Fruit fly (Drosophila melanogaster) whole organism, embryonic: ENCODE data around the gene CG15145.

Experiments
- Atf6 ChIP-seq: fragments of 200-800 bp; sonication (Bioruptor generic); IDR thresholded peaks from 2 replicates; pipeline ENCODE4 v1.3.6; 2022; ENCODE audit warnings: missing biosample characterization, missing genetic modification characterization
- CG10274 ChIP-seq: fragments of 200-800 bp; sonication (Bioruptor generic); optimal IDR thresholded peaks from 3 replicates; lab custom pipeline; 2017; ENCODE audit warnings: missing biosample characterization, mild to moderate bottlenecking, missing genetic modification characterization
- CG11456 ChIP-seq: fragments of 200-800 bp; sonication (Bioruptor generic); IDR thresholded peaks from 3 replicates; pipeline ENCODE4 v1.3.6; 2022; ENCODE audit warnings: missing biosample characterization, missing genetic modification characterization
- CG12071 ChIP-seq: fragments of 200-800 bp; sonication (Bioruptor generic); optimal IDR thresholded peaks from 3 replicates; lab custom pipeline; 2018; ENCODE audit warnings: missing biosample characterization, mild to moderate bottlenecking, missing genetic modification characterization
- CG12104 ChIP-seq: fragments of 200-800 bp; sonication (Bioruptor generic); optimal IDR thresholded peaks from 3 replicates; lab custom pipeline; 2016; ENCODE audit warnings: missing biosample characterization, missing genetic modification characterization
- CG12942 ChIP-seq: fragments of 200-800 bp; sonication (Bioruptor generic); optimal IDR thresholded peaks from 3 replicates; lab custom pipeline; 2016; ENCODE audit warnings: missing biosample characterization, missing genetic modification characterization
- CG15011 ChIP-seq: fragments of 200-800 bp; sonication (Bioruptor generic); optimal IDR thresholded peaks from 3 replicates; lab custom pipeline; 2018; ENCODE audit warnings: missing biosample characterization, mild to moderate bottlenecking, missing genetic modification characterization
- CG15479 ChIP-seq: fragments of 200-800 bp; sonication (Bioruptor generic); optimal IDR thresholded peaks from 3 replicates; lab custom pipeline; 2019; ENCODE audit warnings: missing biosample characterization, mild to moderate bottlenecking, missing genetic modification characterization, moderate library complexity
- CG15514 ChIP-seq: fragments of 200-800 bp; sonication (Bioruptor generic); optimal IDR thresholded peaks from 3 replicates; lab custom pipeline; 2017; ENCODE audit warnings: missing biosample characterization, missing genetic modification characterization, mild to moderate bottlenecking, moderate library complexity, missing genetic modification reagents
- CG16815 ChIP-seq: fragments of 200-800 bp; sonication (Bioruptor generic); optimal IDR thresholded peaks from 3 replicates; lab custom pipeline; 2017; ENCODE audit warnings: missing biosample characterization, mild to moderate bottlenecking, missing genetic modification characterization
- CG17186 ChIP-seq: fragments of 200-800 bp; sonication (Bioruptor generic); optimal IDR thresholded peaks from 3 replicates; lab custom pipeline; 2017; ENCODE audit warnings: missing biosample characterization, missing genetic modification reagents, missing genetic modification characterization
- CG17612 ChIP-seq: fragments of 200-800 bp; sonication (Bioruptor generic); IDR thresholded peaks from 2 replicates; pipeline ENCODE4 v1.3.6; 2022; ENCODE audit warnings: missing biosample characterization, missing genetic modification characterization
- CG1792 ChIP-seq: fragments of 200-800 bp; sonication (Bioruptor generic); optimal IDR thresholded peaks from 2 replicates; lab custom pipeline; 2016; ENCODE audit warnings: missing biosample characterization, missing genetic modification characterization
- CG2875 ChIP-seq: fragments of 200-800 bp; sonication (Bioruptor generic); optimal IDR thresholded peaks from 2 replicates; lab custom pipeline; 2017; ENCODE audit warnings: missing biosample characterization, mild to moderate bottlenecking, missing genetic modification characterization, missing genetic modification reagents
- CG2889 ChIP-seq: fragments of 200-800 bp; sonication (Bioruptor generic); IDR thresholded peaks from 3 replicates; pipeline ENCODE4 v1.3.6; 2022; ENCODE audit warnings: missing biosample characterization, missing genetic modification characterization
- CG30403 ChIP-seq: fragments of 200-800 bp; sonication (Bioruptor generic); optimal IDR thresholded peaks from 3 replicates; lab custom pipeline; 2016; ENCODE audit warnings: missing biosample characterization, missing genetic modification characterization
- CG30431 ChIP-seq: fragments of 200-800 bp; sonication (Bioruptor generic); optimal IDR thresholded peaks from 2 replicates; lab custom pipeline; 2017; ENCODE audit warnings: missing biosample characterization, missing genetic modification characterization
- CG31365 ChIP-seq: fragments of 200-800 bp; sonication (Bioruptor generic); optimal IDR thresholded peaks from 2 replicates; lab custom pipeline; 2018; ENCODE audit warnings: missing biosample characterization, mild to moderate bottlenecking, missing genetic modification characterization
- CG3838 ChIP-seq: fragments of 200-800 bp; sonication (Bioruptor generic); optimal IDR thresholded peaks from 3 replicates; lab custom pipeline; 2016; ENCODE audit warnings: missing biosample characterization, missing genetic modification characterization
- CG4424 ChIP-seq: fragments of 200-800 bp; sonication (Bioruptor generic); optimal IDR thresholded peaks from 3 replicates; lab custom pipeline; 2016; ENCODE audit warnings: missing biosample characterization, missing genetic modification characterization
- CG6254 ChIP-seq: fragments of 200-800 bp; sonication (Bioruptor generic); optimal IDR thresholded peaks from 3 replicates; lab custom pipeline; 2017; ENCODE audit warnings: mild to moderate bottlenecking, missing biosample characterization, missing genetic modification reagents, missing genetic modification characterization
- CG6683 ChIP-seq: fragments of 200-800 bp; sonication (Bioruptor generic); optimal IDR thresholded peaks from 2 replicates; lab custom pipeline; 2017; ENCODE audit warnings: missing biosample characterization, mild to moderate bottlenecking, missing genetic modification characterization, missing genetic modification reagents
- CG6813 ChIP-seq: fragments of 200-800 bp; sonication (Bioruptor generic); optimal IDR thresholded peaks from 2 replicates; lab custom pipeline; 2017; ENCODE audit warnings: missing biosample characterization, missing genetic modification characterization, mild to moderate bottlenecking, moderate library complexity, missing genetic modification reagents
- CG8924 ChIP-seq: fragments of 200-800 bp; optimal IDR thresholded peaks from 3 replicates; lab custom pipeline; 2019; ENCODE audit warnings: missing biosample characterization, mild to moderate bottlenecking, missing genetic modification characterization, moderate library complexity
- CG9609 ChIP-seq: fragments of 200-800 bp; sonication (Bioruptor generic); optimal IDR thresholded peaks from 3 replicates; lab custom pipeline; 2016; ENCODE audit warnings: missing biosample characterization, missing genetic modification characterization
- CG9727 ChIP-seq: fragments of 200-800 bp; sonication (Bioruptor generic); optimal IDR thresholded peaks from 3 replicates; lab custom pipeline; 2017; ENCODE audit warnings: missing biosample characterization, mild to moderate bottlenecking, missing genetic modification characterization
- CG9876 ChIP-seq: fragments of 200-800 bp; sonication (Bioruptor generic); optimal IDR thresholded peaks from 2 replicates; lab custom pipeline; 2016; ENCODE audit warnings: missing biosample characterization, missing genetic modification characterization
- Chrac-16 ChIP-seq: fragments of 200-800 bp; sonication (Bioruptor generic); optimal IDR thresholded peaks from 3 replicates; lab custom pipeline; 2016; ENCODE audit warnings: missing biosample characterization, missing genetic modification characterization
- CkIIα-i1 ChIP-seq: fragments of 200-800 bp; sonication (Bioruptor generic); IDR thresholded peaks from 2 replicates; pipeline ENCODE4 v1.3.6; 2022; ENCODE audit warnings: missing biosample characterization, missing genetic modification characterization
- D19B ChIP-seq: fragments of 200-800 bp; sonication (Bioruptor generic); optimal IDR thresholded peaks from 2 replicates; lab custom pipeline; 2017; ENCODE audit warnings: missing biosample characterization, mild to moderate bottlenecking, missing genetic modification characterization
- Dfd ChIP-seq, 2 experiments: fragments of >200 bp; optimal IDR thresholded peaks; 2 replicates each; lab custom pipeline; 2017; ENCODE audit warnings: missing biosample characterization in 2 of 2, missing genetic modification characterization in 2 of 2
- Doc2 ChIP-seq: fragments of 200-800 bp; sonication (Bioruptor generic); IDR thresholded peaks from 2 replicates; pipeline ENCODE4 v1.3.6; 2022; ENCODE audit warnings: missing biosample characterization, missing genetic modification characterization
- HLH3B ChIP-seq: fragments of 200-800 bp; sonication (Bioruptor generic); IDR thresholded peaks from 2 replicates; pipeline ENCODE4 v1.3.6; 2022; ENCODE audit warnings: missing biosample characterization, missing genetic modification characterization
- Lim3 ChIP-seq: fragments of 200-800 bp; sonication (Bioruptor generic); IDR thresholded peaks from 2 replicates; pipeline ENCODE4 v1.3.6; 2022; ENCODE audit warnings: missing biosample characterization, missing genetic modification characterization
- Sry-β ChIP-seq: fragments of 200-800 bp; sonication (Bioruptor generic); optimal IDR thresholded peaks from 2 replicates; lab custom pipeline; 2018; ENCODE audit warnings: missing biosample characterization, mild to moderate bottlenecking, missing genetic modification characterization, moderate library complexity
- Xrp1 ChIP-seq: fragments of 200-800 bp; sonication (Bioruptor generic); IDR thresholded peaks from 2 replicates; pipeline ENCODE4 v1.3.6; 2022; ENCODE audit warnings: missing biosample characterization, missing genetic modification characterization
- btn ChIP-seq: fragments of 200-800 bp; sonication (Bioruptor generic); optimal IDR thresholded peaks from 2 replicates; lab custom pipeline; 2016; ENCODE audit warnings: missing biosample characterization, missing genetic modification characterization
- exex ChIP-seq: fragments of 200-800 bp; sonication (Bioruptor generic); optimal IDR thresholded peaks from 4 replicates; lab custom pipeline; 2018; ENCODE audit warnings: missing biosample characterization, mild to moderate bottlenecking, missing genetic modification characterization, moderate library complexity
- fu2 ChIP-seq: fragments of 200-800 bp; sonication (Bioruptor generic); optimal IDR thresholded peaks from 2 replicates; lab custom pipeline; 2016; ENCODE audit warnings: missing biosample characterization, missing genetic modification characterization
- hth ChIP-seq: fragments of >200 bp; optimal IDR thresholded peaks from 2 replicates; lab custom pipeline; 2017; ENCODE audit warnings: inconsistent platforms
- jigr1 ChIP-seq: fragments of 200-800 bp; sonication (Bioruptor generic); IDR thresholded peaks from 3 replicates; pipeline ENCODE4 v1.3.6; 2022; ENCODE audit warnings: missing biosample characterization, missing genetic modification characterization
- ken ChIP-seq: fragments of 200-800 bp; sonication (Bioruptor generic); IDR thresholded peaks from 3 replicates; pipeline ENCODE4 v1.3.6; 2022; ENCODE audit warnings: missing biosample characterization, missing genetic modification characterization
- mld ChIP-seq: fragments of 200-800 bp; sonication (Bioruptor generic); IDR thresholded peaks from 3 replicates; pipeline ENCODE4 v1.3.6; 2022; ENCODE audit warnings: missing biosample characterization, missing genetic modification characterization; ENCODE audit not compliant: partially characterized antibody
- peb ChIP-seq: fragments of 200-800 bp; sonication (Bioruptor generic); IDR thresholded peaks from 2 replicates; pipeline ENCODE4 v1.3.6; 2022; ENCODE audit warnings: missing biosample characterization, missing genetic modification characterization
- ranshi ChIP-seq: fragments of 200-800 bp; sonication (Bioruptor generic); IDR thresholded peaks from 2 replicates; pipeline ENCODE4 v1.3.6; 2022; ENCODE audit warnings: missing biosample characterization, missing genetic modification characterization
- ssp ChIP-seq: fragments of 200-800 bp; sonication (Bioruptor generic); IDR thresholded peaks from 2 replicates; pipeline ENCODE4 v1.3.6; 2022; ENCODE audit warnings: missing biosample characterization, missing genetic modification characterization
- tx ChIP-seq: fragments of 200-800 bp; sonication (Bioruptor generic); optimal IDR thresholded peaks from 2 replicates; lab custom pipeline; 2016; ENCODE audit warnings: missing biosample characterization, missing genetic modification characterization
- unpg ChIP-seq: fragments of 200-800 bp; sonication (Bioruptor generic); optimal IDR thresholded peaks from 3 replicates; lab custom pipeline; 2018; ENCODE audit warnings: missing biosample characterization, mild to moderate bottlenecking, missing genetic modification characterization, moderate library complexity
- vfl ChIP-seq: fragments of 200-800 bp; sonication (Bioruptor generic); optimal IDR thresholded peaks from 2 replicates; lab custom pipeline; 2016; ENCODE audit warnings: missing biosample characterization, missing genetic modification characterization
- yki ChIP-seq: fragments of >200 bp; optimal IDR thresholded peaks from 3 replicates; lab custom pipeline; 2018

The CG15145 gene

DNA sequence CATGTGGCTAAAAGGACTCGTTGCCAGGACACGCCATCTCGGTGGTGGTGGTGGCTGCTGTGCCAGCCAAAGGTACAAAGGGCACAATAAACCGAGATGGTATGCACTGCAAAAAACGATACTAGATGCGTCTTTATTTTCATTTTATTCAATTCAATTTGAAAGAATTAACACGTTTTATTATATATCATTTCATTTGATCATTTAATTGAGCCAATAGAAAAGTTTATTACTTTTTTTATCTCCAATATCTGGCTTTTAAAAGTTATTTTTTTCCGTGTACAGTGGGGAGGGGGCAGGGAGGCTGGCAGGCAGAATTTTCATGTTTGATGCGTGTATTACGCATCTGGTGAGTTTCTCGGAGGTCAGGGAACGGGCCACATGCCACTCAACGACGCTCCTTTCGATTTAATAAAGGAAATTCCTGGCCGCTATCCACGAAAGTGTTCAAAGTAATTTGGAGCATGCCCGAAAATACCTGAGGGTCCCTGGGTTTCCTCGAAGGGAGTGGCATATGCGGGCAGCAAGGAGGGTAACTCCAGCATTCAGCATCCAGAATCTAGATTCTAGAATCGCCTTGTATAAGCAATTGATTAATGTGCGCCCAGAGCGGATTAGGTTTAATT is 17.8 kb downstream of the CG15145 start (continued):
- peak; percentile 64 for TF ChIP-seq CG30431 (GFP tag; lab: Kevin White, UChicago)
- TF ChIP-seq CG2889 (GFP tag; lab: Robert Waterston, UW): peak; percentile 63; the same call in 1 of the 3 replicates
- peak; percentile 18 for TF ChIP-seq CG17186 (GFP tag; lab: Kevin White, UChicago)
- peak; percentile 32 for TF ChIP-seq tx (GFP tag; lab: Kevin White, UChicago)
- TF ChIP-seq CG12942: peak; percentile 75
- peak; percentile 66 for TF ChIP-seq CG3838 (GFP tag; lab: Kevin White, UChicago)
- peak; percentile 76 for TF ChIP-seq CG9609 (GFP tag; lab: Kevin White, UChicago)
- peak; percentile 47 for TF ChIP-seq btn (GFP tag; lab: Kevin White, UChicago)
- peak; percentile 83 for TF ChIP-seq CG6813
- TF ChIP-seq CG8924 (tag; lab: Kevin White, UChicago): peak; percentile 93
- TF ChIP-seq yki (lab: Kevin White, UChicago): no peak
- peak; percentile 44 for TF ChIP-seq CG31365
- peak; percentile 41; the same call in 1 of the 2 replicates for TF ChIP-seq Lim3 (GFP tag; lab: Robert Waterston, UW)
- TF ChIP-seq CG16815 (GFP tag; lab: Kevin White, UChicago): peak; percentile 84
- TF ChIP-seq Atf6 (GFP tag; lab: Robert Waterston, UW): peak; percentile 80
- peak; percentile 85 for TF ChIP-seq CG6683
- TF ChIP-seq CG30403 (GFP tag; lab: Kevin White, UChicago): peak; percentile 83
- peak; percentile 72 for TF ChIP-seq CG15011 (GFP tag; lab: Kevin White, UChicago)
- TF ChIP-seq CG9727 (GFP tag; lab: Kevin White, UChicago): peak; percentile 94
- TF ChIP-seq unpg (GFP tag; lab: Kevin White, UChicago): peak; percentile 91
- peak; percentile 30 for TF ChIP-seq CG9876 (GFP tag; lab: Kevin White, UChicago)
- peak; percentile 68 for TF ChIP-seq fu2 (GFP tag; lab: Kevin White, UChicago)
- peak; percentile 56 for TF ChIP-seq CG10274 (GFP tag; lab: Kevin White, UChicago)
- TF ChIP-seq CG17612 (GFP tag; lab: Robert Waterston, UW): peak; percentile 38
- no peak for TF ChIP-seq Doc2 (GFP tag; lab: Robert Waterston, UW)
- peak; percentile 72 for TF ChIP-seq peb (GFP tag; lab: Robert Waterston, UW)
- peak; percentile 72 for TF ChIP-seq ssp (GFP tag; lab: Robert Waterston, UW)
- TF ChIP-seq Dfd (GFP tag; optimal IDR thresholded peaks at IDR 0.05; lab: Kevin White, UChicago): no peak
- TF ChIP-seq mld: no peak
- TF ChIP-seq jigr1: peak; percentile 64; the same call in 1 of the 3 replicates
- TF ChIP-seq hth (lab: Kevin White, UChicago): no peak
- peak; percentile 80 for TF ChIP-seq ken (GFP tag; lab: Robert Waterston, UW)
- TF ChIP-seq Sry-β: peak; percentile 39
- peak; percentile 69 for TF ChIP-seq CG15514 (GFP tag; lab: Kevin White, UChicago)
- TF ChIP-seq vfl (GFP tag; lab: Kevin White, UChicago): no peak
- peak; percentile 95 for TF ChIP-seq Xrp1
- TF ChIP-seq CG1792: peak; percentile 56
- peak; percentile 60; the same call in 2 of the 3 replicates for TF ChIP-seq CG11456 (GFP tag; lab: Robert Waterston, UW)
- peak; percentile 83 for TF ChIP-seq HLH3B (GFP tag; lab: Robert Waterston, UW)
- peak; percentile 87 for TF ChIP-seq CG2875 (GFP tag; lab: Kevin White, UChicago)
- no peak for TF ChIP-seq CG15479 (GFP tag; lab: Kevin White, UChicago)
- peak; percentile 88 for TF ChIP-seq ranshi (GFP tag; lab: Robert Waterston, UW)
- TF ChIP-seq D19B: peak; percentile 29
- peak; percentile 66 for TF ChIP-seq CG12104 (GFP tag; lab: Kevin White, UChicago)
- peak; percentile 73 for TF ChIP-seq CG12071
- TF ChIP-seq CG6254 (GFP tag; lab: Kevin White, UChicago): peak; percentile 84
- peak; percentile 67 for TF ChIP-seq exex (tag; lab: Kevin White, UChicago)
- peak; percentile 84 for TF ChIP-seq Chrac-16 (GFP tag; lab: Kevin White, UChicago)
- peak; percentile 90 for TF ChIP-seq CG4424 (GFP tag; lab: Kevin White, UChicago)
- no peak for TF ChIP-seq CkIIα-i1 (GFP tag; lab: Robert Waterston, UW)
